Worm (Caenorhabditis elegans): ENCODE data around the gene srb-16.

Gene srb-16

DNA sequence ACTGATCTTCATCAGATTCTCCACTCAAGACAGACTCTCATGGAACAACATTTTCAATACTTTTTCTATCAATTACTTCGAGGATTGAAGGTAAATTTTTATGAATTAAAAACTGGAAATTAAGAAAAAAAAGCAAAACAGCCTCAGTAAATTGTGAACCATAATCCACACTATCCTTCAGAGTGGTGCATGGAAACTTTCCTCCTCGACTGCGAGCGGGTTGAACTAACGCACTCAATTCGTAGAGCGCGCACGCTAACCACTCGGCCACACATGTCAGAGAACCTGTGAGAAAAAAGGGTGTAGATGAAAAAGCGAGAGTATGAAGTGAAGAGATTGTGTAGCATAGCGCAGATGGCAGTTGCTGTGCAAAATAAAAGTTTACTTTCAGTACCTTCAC lies 45.7 kb downstream of the srb-16 start:
- TF ChIP-seq med-1 (GFP tag; optimal IDR thresholded peaks at IDR 0.05; ENCODE audit: insufficient read depth) (peak; percentile 90), flt-1 (GFP tag; IDR thresholded peaks at IDR 0.05) (peak; percentile 99), klf-2 (GFP tag; conservative IDR thresholded peaks at IDR 0.05) (peak; percentile 95), T22C8.4 (GFP tag; IDR thresholded peaks at IDR 0.05) (peak; percentile 94), tab-1 (GFP tag; IDR thresholded peaks at IDR 0.05) (peak; percentile 98), ref-1 (GFP tag; conservative IDR thresholded peaks at IDR 0.05) (peak; percentile 97), ztf-29 (GFP tag; IDR thresholded peaks at IDR 0.05) (peak; percentile 98), ztf-23 (GFP tag; IDR thresholded peaks at IDR 0.05) (peak; percentile 96), cog-1 (tag; optimal IDR thresholded peaks at IDR 0.05) (peak; percentile 91)

DNA sequence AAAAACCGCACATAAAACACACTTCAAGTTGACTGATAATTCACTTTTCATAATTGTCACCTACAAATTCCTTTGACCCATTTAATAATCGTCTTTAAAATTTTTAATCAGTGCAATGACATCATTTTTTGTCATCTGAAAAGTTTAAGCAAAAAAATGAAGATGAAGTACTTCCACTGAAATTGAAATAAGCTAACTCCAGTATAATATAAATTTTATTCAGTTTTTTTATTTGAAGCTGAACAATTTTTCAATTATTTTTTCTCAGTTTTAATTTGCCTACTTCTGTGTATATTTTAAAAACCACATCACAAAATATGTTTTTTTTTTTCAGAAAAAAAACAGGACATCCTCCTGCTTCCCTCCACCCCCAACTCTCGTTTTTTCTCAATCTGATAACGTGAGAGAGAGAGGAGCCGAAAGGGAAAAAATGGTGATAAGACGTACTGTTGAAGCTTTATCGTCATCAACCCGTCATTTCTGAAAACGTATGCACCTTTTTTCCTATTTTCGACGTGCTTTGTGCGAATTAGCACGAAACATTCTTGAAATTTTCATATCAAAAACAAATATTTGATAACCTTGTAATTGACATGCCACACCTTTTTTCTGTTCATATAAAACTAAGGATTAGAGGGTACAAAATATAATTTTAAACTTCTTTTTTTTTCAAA lies 46.8 kb downstream of the srb-16 start, which contains the start of the genes C04G6.11 and mpk-2:
TSS of gene C04G6.11 (minus strand) at position 51 of the 674 bp plus-strand sequence.
TSS of gene mpk-2 (plus strand) at position 335 of the 674 bp plus-strand sequence.
- TF ChIP-seq cog-1 (tag; optimal IDR thresholded peaks at IDR 0.05), result no peak

- TF ChIP-seq ztf-23 (GFP tag; IDR thresholded peaks at IDR 0.05), result no peak
- TF ChIP-seq ztf-29 (GFP tag; IDR thresholded peaks at IDR 0.05), result no peak
- TF ChIP-seq T22C8.4 (GFP tag; IDR thresholded peaks at IDR 0.05), result no peak
- no peak for TF ChIP-seq med-1 (GFP tag; optimal IDR thresholded peaks at IDR 0.05; ENCODE audit: insufficient read depth)
- no peak for TF ChIP-seq flt-1 (GFP tag; IDR thresholded peaks at IDR 0.05)
- TF ChIP-seq tab-1 (GFP tag; IDR thresholded peaks at IDR 0.05), result no peak
- no peak for TF ChIP-seq ref-1 (GFP tag; conservative IDR thresholded peaks at IDR 0.05)
These were observed 47.5 kb downstream of the srb-16 start for ce11 chrII:5103189-5103588.

DNA sequence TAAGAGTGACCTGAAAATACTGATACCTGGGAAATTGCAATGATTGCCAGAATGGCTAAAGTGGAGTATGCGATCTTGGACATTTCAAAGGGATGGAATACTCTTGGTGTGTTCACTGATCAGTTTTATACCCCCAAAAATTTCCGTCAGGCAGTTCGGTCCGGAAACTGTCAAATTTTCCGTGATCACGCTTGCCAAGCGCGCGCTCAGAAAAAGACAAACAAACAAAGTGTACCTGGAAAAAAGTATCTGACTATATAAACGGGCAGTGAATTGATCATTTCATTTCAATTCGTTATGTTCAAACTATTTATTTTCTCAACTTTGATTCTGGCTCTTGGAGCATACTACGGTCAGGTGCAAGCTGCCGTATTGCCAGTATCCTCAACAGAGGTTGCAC lies 49.0 kb downstream of the srb-16 start, which contains the start of the genes idpb-3 and idpb-1:
TSS of gene idpb-3 (minus strand) at position 101 of the 400 bp plus-strand sequence.
TSS of gene idpb-1 (plus strand) at position 284 of the 400 bp plus-strand sequence.
- TF ChIP-seq ztf-23 (GFP tag; IDR thresholded peaks at IDR 0.05), result no peak
- no peak for TF ChIP-seq ref-1 (GFP tag; conservative IDR thresholded peaks at IDR 0.05)
- TF ChIP-seq klf-2 (GFP tag; conservative IDR thresholded peaks at IDR 0.05), result no peak
- TF ChIP-seq ztf-29 (GFP tag; IDR thresholded peaks at IDR 0.05), result no peak
- no peak for TF ChIP-seq cog-1 (tag; optimal IDR thresholded peaks at IDR 0.05)
- TF ChIP-seq T22C8.4 (GFP tag; IDR thresholded peaks at IDR 0.05), result no peak
- TF ChIP-seq flt-1 (GFP tag; IDR thresholded peaks at IDR 0.05), result no peak
- TF ChIP-seq med-1 (GFP tag; optimal IDR thresholded peaks at IDR 0.05; ENCODE audit: insufficient read depth), result no peak
- no peak for TF ChIP-seq tab-1 (GFP tag; IDR thresholded peaks at IDR 0.05)

- TF ChIP-seq ztf-29 (GFP tag; IDR thresholded peaks at IDR 0.05) (no peak), tab-1 (GFP tag; IDR thresholded peaks at IDR 0.05) (no peak), med-1 (GFP tag; optimal IDR thresholded peaks at IDR 0.05; ENCODE audit: insufficient read depth) (no peak), ref-1 (GFP tag; conservative IDR thresholded peaks at IDR 0.05) (no peak), ztf-23 (GFP tag; IDR thresholded peaks at IDR 0.05) (no peak)
These were observed 51.1 kb downstream of the srb-16 start, which contains the start of gene C04G6.6 for ce11 chrII:5099649-5100048. TSS of gene C04G6.6 (minus strand) at chrII:5099749.

ce11 chrII:5099034-5099433 lies 51.7 kb downstream of the srb-16 start:
- no peak for TF ChIP-seq ztf-29 (GFP tag; IDR thresholded peaks at IDR 0.05)
- no peak for TF ChIP-seq flt-1 (GFP tag; IDR thresholded peaks at IDR 0.05)
- no peak for TF ChIP-seq med-1 (GFP tag; optimal IDR thresholded peaks at IDR 0.05; ENCODE audit: insufficient read depth)
- no peak for TF ChIP-seq ztf-23 (GFP tag; IDR thresholded peaks at IDR 0.05)
- no peak for TF ChIP-seq T22C8.4 (GFP tag; IDR thresholded peaks at IDR 0.05)
- no peak for TF ChIP-seq cog-1 (tag; optimal IDR thresholded peaks at IDR 0.05)
- TF ChIP-seq tab-1 (GFP tag; IDR thresholded peaks at IDR 0.05), result no peak
- TF ChIP-seq ref-1 (GFP tag; conservative IDR thresholded peaks at IDR 0.05), result no peak
- no peak for TF ChIP-seq klf-2 (GFP tag; conservative IDR thresholded peaks at IDR 0.05)
